Fruit fly (Drosophila melanogaster): ENCODE data around the gene CG11037.

CG11037 gene

dm6 chr3L:21009405-21010120 is 48.4 kb upstream of the CG11037 start (continued):
- TF ChIP-seq sob (GFP tag; IDR thresholded peaks at IDR 0.05): peak; percentile 41; the same call in 1 of the 2 replicates
- TF ChIP-seq CG7271 (tag; optimal IDR thresholded peaks at IDR 0.05): no peak
- TF ChIP-seq sd (tag; optimal IDR thresholded peaks at IDR 0.05): peak; percentile 15
- no peak for TF ChIP-seq gcm (GFP tag; optimal IDR thresholded peaks at IDR 0.05)
- TF ChIP-seq psq (GFP tag; optimal IDR thresholded peaks at IDR 0.05): no peak
- TF ChIP-seq cg (GFP tag; optimal IDR thresholded peaks at IDR 0.05): peak; percentile 85
- peak; percentile 9 to 19 for TF ChIP-seq chif (GFP tag; optimal IDR thresholded peaks at IDR 0.05)
- TF ChIP-seq dysf (GFP tag; IDR thresholded peaks at IDR 0.05): peak; percentile 67; the same call in 2 of the 3 replicates
- peak; percentile 59 for TF ChIP-seq Ptx1 (GFP tag; IDR thresholded peaks at IDR 0.05)
- TF ChIP-seq danr (GFP tag; IDR thresholded peaks at IDR 0.05): 0 out of 2 replicates have a peak, but pooled peaks have one; percentile 36
- peak; percentile 68 for TF ChIP-seq Rfx (GFP tag; IDR thresholded peaks at IDR 0.05)
- TF ChIP-seq gsb (GFP tag; IDR thresholded peaks at IDR 0.05): 0 out of 2 replicates have a peak, but pooled peaks have one; percentile 17
- no peak for TF ChIP-seq ERR (GFP tag; optimal IDR thresholded peaks at IDR 0.05)
- TF ChIP-seq Pdp1 (GFP tag; optimal IDR thresholded peaks at IDR 0.05): peak; percentile 26 to 43
- no peak for TF ChIP-seq Lpt (GFP tag; optimal IDR thresholded peaks at IDR 0.05)
- peak; percentile 94 for TF ChIP-seq sens (GFP tag)
- peak; percentile 48; the same call in 1 of the 2 replicates for TF ChIP-seq CG11696 (GFP tag; IDR thresholded peaks at IDR 0.05)
- TF ChIP-seq CG33557 (GFP tag; optimal IDR thresholded peaks at IDR 0.05): no peak
- 0 out of 2 replicates have a peak, but pooled peaks have one; percentile 49 for TF ChIP-seq Nf-YA (GFP tag; IDR thresholded peaks at IDR 0.05)
- TF ChIP-seq oc (tag; optimal IDR thresholded peaks at IDR 0.05): peak; percentile 24
- TF ChIP-seq Gsc (GFP tag; IDR thresholded peaks at IDR 0.05): no peak
- TF ChIP-seq eve (GFP tag; optimal IDR thresholded peaks at IDR 0.05): peak in 1 of 2 experiments; percentile 76
- no peak for TF ChIP-seq CG4617 (GFP tag; optimal IDR thresholded peaks at IDR 0.05; ENCODE audit: borderline replicate concordance)
- TF ChIP-seq CG12104 (GFP tag; optimal IDR thresholded peaks at IDR 0.05): peak; percentile 26
- TF ChIP-seq CG4328 (GFP tag; optimal IDR thresholded peaks at IDR 0.05): no peak
- TF ChIP-seq ab (GFP tag; optimal IDR thresholded peaks at IDR 0.05): no peak
- peak; percentile 19 for TF ChIP-seq sug (tag; optimal IDR thresholded peaks at IDR 0.05)
- TF ChIP-seq CG7839 (tag; optimal IDR thresholded peaks at IDR 0.05): peak; percentile 41
- peak; percentile 3 for TF ChIP-seq Max (GFP tag; optimal IDR thresholded peaks at IDR 0.05)
- TF ChIP-seq bsh (GFP tag; optimal IDR thresholded peaks at IDR 0.05): peak; percentile 52 to 69
- peak; percentile 47 for TF ChIP-seq kah (GFP tag; optimal IDR thresholded peaks at IDR 0.05)
- no peak for TF ChIP-seq toy (GFP tag; IDR thresholded peaks at IDR 0.05)
- TF ChIP-seq CG10267 (tag; optimal IDR thresholded peaks at IDR 0.05): peak; percentile 4
- peak; percentile 54 for TF ChIP-seq lilli (GFP tag; optimal IDR thresholded peaks at IDR 0.05)
- no peak for TF ChIP-seq CG30431 (GFP tag; optimal IDR thresholded peaks at IDR 0.05)
- TF ChIP-seq dpn (GFP tag; optimal IDR thresholded peaks at IDR 0.05): peak; percentile 37 to 38
- peak; percentile 47 for TF ChIP-seq HmgZ (tag; optimal IDR thresholded peaks at IDR 0.05)
- peak; percentile 55 for TF ChIP-seq Oli (tag; optimal IDR thresholded peaks at IDR 0.05)
- TF ChIP-seq CG9437 (GFP tag; optimal IDR thresholded peaks at IDR 0.05): peak; percentile 4
- TF ChIP-seq Xbp1 (GFP tag; optimal IDR thresholded peaks at IDR 0.05): peak; percentile 51
- peak; percentile 60 for TF ChIP-seq HLH3B (GFP tag; IDR thresholded peaks at IDR 0.05)
- peak; percentile 20 for TF ChIP-seq CG2116 (GFP tag; optimal IDR thresholded peaks at IDR 0.05)
- TF ChIP-seq nerfin-1 (tag; optimal IDR thresholded peaks at IDR 0.05): peak; percentile 29
- TF ChIP-seq CG7556 (GFP tag; optimal IDR thresholded peaks at IDR 0.05): peak; percentile 46
- TF ChIP-seq eyg (GFP tag; optimal IDR thresholded peaks at IDR 0.05): peak; percentile 48
- peak; percentile 55; the same call in 1 of the 3 replicates for TF ChIP-seq ken (GFP tag; IDR thresholded peaks at IDR 0.05)
- no peak for TF ChIP-seq pfk (GFP tag; optimal IDR thresholded peaks at IDR 0.05)
- peak; percentile 49 for TF ChIP-seq HLH54F (GFP tag; optimal IDR thresholded peaks at IDR 0.05)
- TF ChIP-seq sens-2 (GFP tag; IDR thresholded peaks at IDR 0.05): peak; percentile 79
